Worm (Caenorhabditis elegans) whole organism, midembryonic: ENCODE results near the gene K02F3.12.

Experiments
- T22C8.4 ChIP-seq: fragments of 200-800 bp; sonication (Bioruptor generic); IDR thresholded peaks from 2 replicates; pipeline ENCODE4 v1.3.6; 2022; ENCODE audit warnings: missing genetic modification characterization, missing compliant biosample characterization
- cog-1 ChIP-seq: sonication (generic microtip); optimal IDR thresholded peaks from 2 replicates; lab custom pipeline; 2016; ENCODE audit warnings: missing genetic modification characterization, missing compliant biosample characterization
- flt-1 ChIP-seq: fragments of 200-800 bp; sonication (Bioruptor generic); IDR thresholded peaks from 2 replicates; pipeline ENCODE4 v1.3.6; 2022; ENCODE audit warnings: missing genetic modification characterization, missing compliant biosample characterization
- klf-2 ChIP-seq: fragments of 200-800 bp; sonication (Bioruptor generic); conservative IDR thresholded peaks from 2 replicates; pipeline ENCODE4 v1.3.6; 2022; ENCODE audit warnings: missing genetic modification reagents, missing genetic modification characterization, missing compliant biosample characterization
- med-1 ChIP-seq: sonication (generic microtip); optimal IDR thresholded peaks from 2 replicates; lab custom pipeline; 2017; ENCODE audit warnings: missing genetic modification characterization, mild to moderate bottlenecking, missing compliant biosample characterization, antibody characterized with exemption, missing genetic modification reagents; ENCODE audit not compliant: insufficient read depth
- ref-1 ChIP-seq: fragments of 200-800 bp; sonication (Bioruptor generic); conservative IDR thresholded peaks from 2 replicates; pipeline ENCODE4 v1.3.6; 2022; ENCODE audit warnings: missing genetic modification reagents, missing genetic modification characterization, missing compliant biosample characterization
- tab-1 ChIP-seq: fragments of 200-800 bp; sonication (Bioruptor generic); IDR thresholded peaks from 2 replicates; pipeline ENCODE4 v1.3.6; 2022; ENCODE audit warnings: missing genetic modification characterization, missing compliant biosample characterization
- ztf-23 ChIP-seq: fragments of 200-800 bp; sonication (Bioruptor generic); IDR thresholded peaks from 2 replicates; pipeline ENCODE4 v1.3.6; 2022; ENCODE audit warnings: missing genetic modification reagents, missing genetic modification characterization, missing compliant biosample characterization
- ztf-29 ChIP-seq: fragments of 200-800 bp; sonication (Bioruptor generic); IDR thresholded peaks from 2 replicates; pipeline ENCODE4 v1.3.6; 2022; ENCODE audit warnings: missing genetic modification reagents, missing genetic modification characterization, missing compliant biosample characterization

K02F3.12 gene

ce11 chrIII:845485-845884 lies 10.9 kb upstream of the K02F3.12 start, which contains the start of gene K02F3.2:
TSS of gene K02F3.2 (plus strand) at chrIII:845841.
- TF ChIP-seq klf-2, result no peak
- no peak for TF ChIP-seq T22C8.4 (GFP tag; lab: Robert Waterston, UW)
- TF ChIP-seq med-1 (GFP tag; lab: Kevin White, UChicago), result no peak
- TF ChIP-seq flt-1 (GFP tag; lab: Robert Waterston, UW), result no peak
- no peak for TF ChIP-seq ztf-23 (GFP tag; lab: Robert Waterston, UW)
- no peak for TF ChIP-seq cog-1 (tag; lab: Kevin White, UChicago)
- TF ChIP-seq ref-1, result no peak
- TF ChIP-seq tab-1 (GFP tag; lab: Robert Waterston, UW), result no peak

ce11 chrIII:852296-852695 lies 4.1 kb upstream of the K02F3.12 start, which contains the start of gene moma-1:
TSS of gene moma-1 (minus strand) at chrIII:852396.
- TF ChIP-seq ztf-23 (GFP tag; lab: Robert Waterston, UW) (no peak), cog-1 (tag; lab: Kevin White, UChicago) (no peak), ref-1 (no peak), T22C8.4 (GFP tag; lab: Robert Waterston, UW) (no peak), med-1 (GFP tag; lab: Kevin White, UChicago) (no peak), ztf-29 (GFP tag; lab: Robert Waterston, UW) (no peak), flt-1 (GFP tag; lab: Robert Waterston, UW) (no peak), tab-1 (GFP tag; lab: Robert Waterston, UW) (no peak), klf-2 (no peak)

DNA sequence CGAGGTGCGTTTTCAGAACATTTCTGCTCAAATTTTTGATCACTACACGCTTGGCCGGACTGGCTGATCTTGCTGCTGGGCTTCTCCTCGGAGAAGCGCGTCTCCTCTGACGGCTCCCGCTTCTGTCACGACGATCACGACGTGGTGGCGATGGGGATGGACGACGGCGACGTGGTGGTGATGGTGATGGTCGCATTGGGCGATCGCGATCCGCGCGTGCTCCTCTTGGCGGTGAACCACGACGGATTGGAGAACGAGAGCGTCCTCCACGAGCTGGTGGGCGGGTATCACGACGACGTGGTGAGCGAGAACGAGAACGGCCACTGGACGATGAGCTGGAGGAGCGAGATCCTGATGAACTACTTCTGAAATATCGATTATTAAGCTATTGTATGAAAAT lies 2.9 kb upstream of the K02F3.12 start:
- TF ChIP-seq tab-1 (GFP tag; lab: Robert Waterston, UW) (no peak), ztf-23 (GFP tag; lab: Robert Waterston, UW) (no peak), ztf-29 (GFP tag; lab: Robert Waterston, UW) (no peak), klf-2 (no peak), cog-1 (tag; lab: Kevin White, UChicago) (no peak), T22C8.4 (GFP tag; lab: Robert Waterston, UW) (no peak), ref-1 (no peak), med-1 (GFP tag; lab: Kevin White, UChicago) (no peak), flt-1 (GFP tag; lab: Robert Waterston, UW) (no peak)

DNA sequence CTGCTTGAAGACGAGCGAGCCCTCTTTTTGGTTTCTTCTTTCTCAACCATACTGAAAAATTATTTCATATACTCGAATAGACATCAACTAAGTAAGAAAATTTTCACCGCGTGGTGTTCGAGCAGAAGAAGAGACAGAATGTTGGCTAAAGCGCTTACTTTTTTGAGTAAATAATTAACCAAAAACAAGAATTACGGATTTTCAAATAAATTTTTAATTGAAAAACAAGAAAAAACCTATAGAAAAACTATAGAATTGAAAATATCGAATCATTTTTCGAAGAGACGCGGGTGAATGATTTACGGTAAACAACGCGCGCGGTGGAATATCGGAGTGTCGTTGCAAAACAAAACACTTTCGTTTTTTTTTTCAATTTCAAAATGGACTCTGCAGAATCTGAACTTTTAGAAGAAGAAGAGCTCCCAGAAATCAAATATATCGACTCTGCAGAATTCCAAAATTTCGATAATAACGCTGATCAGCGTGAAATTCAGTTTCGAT lies 2.5 kb upstream of the K02F3.12 start, which contains the start of the genes rnp-5 and tag-51:
rnp-5 (minus strand) TSS at position 51 of the 501 bp plus-strand sequence.
tag-51 (plus strand) TSS at position 363 of the 501 bp plus-strand sequence.
- TF ChIP-seq med-1 (GFP tag; lab: Kevin White, UChicago), result no peak
- no peak for TF ChIP-seq ztf-29 (GFP tag; lab: Robert Waterston, UW)
- TF ChIP-seq ref-1, result no peak
- TF ChIP-seq ztf-23 (GFP tag; lab: Robert Waterston, UW), result no peak
- no peak for TF ChIP-seq flt-1 (GFP tag; lab: Robert Waterston, UW)
- no peak for TF ChIP-seq tab-1 (GFP tag; lab: Robert Waterston, UW)
- TF ChIP-seq T22C8.4 (GFP tag; lab: Robert Waterston, UW), result no peak
- no peak for TF ChIP-seq cog-1 (tag; lab: Kevin White, UChicago)
- no peak for TF ChIP-seq klf-2

ce11 chrIII:856908-857307 lies 548 bp downstream of the K02F3.12 start:
- TF ChIP-seq ref-1, result no peak
- no peak for TF ChIP-seq tab-1 (GFP tag; lab: Robert Waterston, UW)
- no peak for TF ChIP-seq klf-2
- no peak for TF ChIP-seq med-1 (GFP tag; lab: Kevin White, UChicago)
- TF ChIP-seq flt-1 (GFP tag; lab: Robert Waterston, UW), result no peak
- no peak for TF ChIP-seq ztf-29 (GFP tag; lab: Robert Waterston, UW)
- TF ChIP-seq T22C8.4 (GFP tag; lab: Robert Waterston, UW), result no peak
- TF ChIP-seq ztf-23 (GFP tag; lab: Robert Waterston, UW), result no peak

DNA sequence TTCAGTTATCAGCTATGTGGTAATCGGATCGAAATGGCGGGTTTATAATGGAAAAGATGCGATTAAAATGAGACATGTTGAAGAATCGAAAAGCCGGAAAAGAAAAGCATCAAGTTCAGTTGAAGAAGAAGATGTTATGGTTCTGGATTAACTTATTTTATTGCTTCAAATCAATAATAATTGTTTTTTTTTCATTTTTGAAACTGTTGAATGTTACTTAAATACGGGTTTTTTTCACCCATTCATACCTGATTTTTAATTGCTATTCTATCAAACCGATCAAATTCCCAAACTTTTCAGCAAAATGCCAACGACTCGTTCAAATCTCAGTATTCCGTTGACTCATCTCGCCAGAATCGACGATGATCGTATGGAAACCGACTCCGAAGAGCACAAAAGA lies 3.5 kb downstream of the K02F3.12 start, which contains the start of gene exos-4.2:
exos-4.2 (plus strand) TSS at position 301 of the 400 bp plus-strand sequence.
- TF ChIP-seq med-1 (GFP tag; lab: Kevin White, UChicago) (no peak), cog-1 (tag; lab: Kevin White, UChicago) (no peak), ztf-23 (GFP tag; lab: Robert Waterston, UW) (no peak), ztf-29 (GFP tag; lab: Robert Waterston, UW) (no peak), ref-1 (no peak), flt-1 (GFP tag; lab: Robert Waterston, UW) (no peak), T22C8.4 (GFP tag; lab: Robert Waterston, UW) (no peak), klf-2 (no peak), tab-1 (GFP tag; lab: Robert Waterston, UW) (no peak)

ce11 chrIII:861819-862356 lies 5.5 kb downstream of the K02F3.12 start, which contains the start of gene arx-4:
TSS of gene arx-4 (plus strand) at chrIII:862306.
- TF ChIP-seq T22C8.4 (GFP tag; lab: Robert Waterston, UW), result no peak
- TF ChIP-seq klf-2, result no peak
- TF ChIP-seq ztf-29 (GFP tag; lab: Robert Waterston, UW), result no peak
- TF ChIP-seq flt-1 (GFP tag; lab: Robert Waterston, UW), result no peak
- no peak for TF ChIP-seq ztf-23 (GFP tag; lab: Robert Waterston, UW)
- no peak for TF ChIP-seq ref-1
- TF ChIP-seq tab-1 (GFP tag; lab: Robert Waterston, UW), result no peak
- TF ChIP-seq med-1 (GFP tag; lab: Kevin White, UChicago), result no peak
- TF ChIP-seq cog-1 (tag; lab: Kevin White, UChicago), result no peak

ce11 chrIII:868866-869265 lies 12.5 kb downstream of the K02F3.12 start:
- TF ChIP-seq cog-1 (tag; lab: Kevin White, UChicago) (no peak), ztf-23 (GFP tag; lab: Robert Waterston, UW) (no peak), flt-1 (GFP tag; lab: Robert Waterston, UW) (no peak), med-1 (GFP tag; lab: Kevin White, UChicago) (no peak), ztf-29 (GFP tag; lab: Robert Waterston, UW) (no peak), T22C8.4 (GFP tag; lab: Robert Waterston, UW) (no peak), ref-1 (no peak), klf-2 (no peak), tab-1 (GFP tag; lab: Robert Waterston, UW) (no peak)

DNA sequence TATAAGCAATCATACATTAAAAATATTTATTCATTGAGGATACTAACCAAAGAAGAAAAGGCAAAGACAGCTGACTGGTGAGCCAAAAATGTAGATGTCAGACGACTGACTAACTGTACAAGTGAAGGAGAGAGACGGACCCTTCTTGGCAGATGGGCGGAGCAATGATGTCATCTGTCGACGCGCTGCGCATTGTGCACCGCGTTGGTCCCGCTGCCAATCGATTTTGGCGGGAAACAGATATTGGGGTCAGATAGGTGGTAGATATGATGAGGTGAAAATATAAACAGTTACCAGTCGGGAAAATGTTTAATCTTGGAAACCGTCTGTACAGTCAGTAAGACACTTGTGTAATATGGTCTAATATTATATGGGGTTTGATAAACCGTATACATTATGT lies 13.5 kb downstream of the K02F3.12 start, which contains the start of gene T24C4.2:
T24C4.2 (minus strand) TSS at position 101 of the 400 bp plus-strand sequence.
- no peak for TF ChIP-seq cog-1 (tag; lab: Kevin White, UChicago)
- TF ChIP-seq T22C8.4 (GFP tag; lab: Robert Waterston, UW), result 0 out of 2 replicates have a peak, but pooled peaks have one; percentile 19
